Fruit fly (Drosophila melanogaster): ENCODE results near the gene CG14406.

dm6 chrX:14897592-14897991, 13.1 kb downstream of the CG14406 start:
- peak; percentile 13 for TF ChIP-seq dmrt93B (GFP tag; optimal IDR thresholded peaks at IDR 0.05)
- no peak for TF ChIP-seq dsf (GFP tag; optimal IDR thresholded peaks at IDR 0.05; ENCODE audit: borderline replicate concordance)
- no peak for TF ChIP-seq CrebA (GFP tag; optimal IDR thresholded peaks at IDR 0.05; ENCODE audit: borderline replicate concordance)
- TF ChIP-seq usp (GFP tag; optimal IDR thresholded peaks at IDR 0.05), result no peak
- TF ChIP-seq Dif (GFP tag; optimal IDR thresholded peaks at IDR 0.05; ENCODE audit: partially characterized antibody), result no peak
- TF ChIP-seq sv (GFP tag; optimal IDR thresholded peaks at IDR 0.05), result no peak
- no peak for TF ChIP-seq Myc (optimal IDR thresholded peaks at IDR 0.05)
- no peak for TF ChIP-seq pan (optimal IDR thresholded peaks at IDR 0.05)
- TF ChIP-seq OdsH (GFP tag; optimal IDR thresholded peaks at IDR 0.05), result no peak

Data from whole organism, wandering third instar larva.